Fruit fly (Drosophila melanogaster) whole organism, embryonic: ENCODE measurements around the gene CG31321.

Experiments used
- CG10366 ChIP-seq: fragments of 200-800 bp; sonication (Bioruptor generic); IDR thresholded peaks from 2 replicates; pipeline ENCODE4 v1.3.6; 2022; ENCODE audit warnings: missing biosample characterization, missing genetic modification characterization
- CG11093 ChIP-seq: fragments of 200-800 bp; sonication (Bioruptor generic); IDR thresholded peaks from 3 replicates; pipeline ENCODE4 v1.3.6; 2022; ENCODE audit warnings: missing biosample characterization, missing genetic modification characterization
- CG11398 ChIP-seq: fragments of 200-800 bp; sonication (Bioruptor generic); optimal IDR thresholded peaks from 2 replicates; lab custom pipeline; 2016; ENCODE audit warnings: missing biosample characterization, missing genetic modification characterization
- CG1529 ChIP-seq: fragments of 200-800 bp; sonication (Bioruptor generic); optimal IDR thresholded peaks from 3 replicates; lab custom pipeline; 2018; ENCODE audit warnings: missing biosample characterization, missing genetic modification characterization
- CG17328 ChIP-seq: fragments of 200-800 bp; sonication (Bioruptor generic); IDR thresholded peaks from 2 replicates; pipeline ENCODE4 v1.3.6; 2022; ENCODE audit warnings: missing biosample characterization, missing genetic modification characterization
- CG17568 ChIP-seq: fragments of 200-800 bp; sonication (Bioruptor generic); optimal IDR thresholded peaks from 2 replicates; lab custom pipeline; 2018; ENCODE audit warnings: missing biosample characterization, mild to moderate bottlenecking, missing genetic modification characterization, moderate library complexity
- CG17612 ChIP-seq: fragments of 200-800 bp; sonication (Bioruptor generic); IDR thresholded peaks from 2 replicates; pipeline ENCODE4 v1.3.6; 2022; ENCODE audit warnings: missing biosample characterization, missing genetic modification characterization
- CG2129 ChIP-seq: fragments of 200-800 bp; sonication (Bioruptor generic); IDR thresholded peaks from 2 replicates; pipeline ENCODE4 v1.3.6; 2022; ENCODE audit warnings: missing biosample characterization, missing genetic modification characterization; ENCODE audit not compliant: partially characterized antibody
- CG2712 ChIP-seq: fragments of 200-800 bp; optimal IDR thresholded peaks from 3 replicates; lab custom pipeline; 2019; ENCODE audit warnings: missing biosample characterization, mild to moderate bottlenecking, missing genetic modification characterization, moderate library complexity
- CG2875 ChIP-seq: fragments of 200-800 bp; sonication (Bioruptor generic); optimal IDR thresholded peaks from 2 replicates; lab custom pipeline; 2017; ENCODE audit warnings: missing biosample characterization, mild to moderate bottlenecking, missing genetic modification characterization, missing genetic modification reagents
- CG3281 ChIP-seq: fragments of 200-800 bp; sonication (Bioruptor generic); optimal IDR thresholded peaks from 3 replicates; lab custom pipeline; 2017; ENCODE audit warnings: missing biosample characterization, mild to moderate bottlenecking, missing genetic modification characterization
- CG3838 ChIP-seq: fragments of 200-800 bp; sonication (Bioruptor generic); optimal IDR thresholded peaks from 3 replicates; lab custom pipeline; 2016; ENCODE audit warnings: missing biosample characterization, missing genetic modification characterization
- CG4707 ChIP-seq: fragments of 200-800 bp; sonication (Bioruptor generic); optimal IDR thresholded peaks from 2 replicates; lab custom pipeline; 2018; ENCODE audit warnings: missing biosample characterization, mild to moderate bottlenecking, missing genetic modification characterization, moderate library complexity
- CG4854 ChIP-seq: fragments of 200-800 bp; sonication (Bioruptor generic); optimal IDR thresholded peaks from 2 replicates; lab custom pipeline; 2016; ENCODE audit warnings: missing biosample characterization, missing genetic modification characterization, inconsistent platforms
- CG6175 ChIP-seq: fragments of 200-800 bp; sonication (Bioruptor generic); IDR thresholded peaks from 3 replicates; pipeline ENCODE4 v1.3.6; 2022; ENCODE audit warnings: missing biosample characterization, missing genetic modification characterization
- CG6854 ChIP-seq: fragments of 200-800 bp; sonication (Bioruptor generic); optimal IDR thresholded peaks from 3 replicates; lab custom pipeline; 2017; ENCODE audit warnings: missing biosample characterization, mild to moderate bottlenecking, missing genetic modification characterization
- CG7271 ChIP-seq: fragments of 200-800 bp; sonication (Bioruptor generic); optimal IDR thresholded peaks from 2 replicates; lab custom pipeline; 2018; ENCODE audit warnings: missing biosample characterization, mild to moderate bottlenecking, missing genetic modification characterization, moderate library complexity
- CG7786 ChIP-seq: fragments of 200-800 bp; sonication (Bioruptor generic); optimal IDR thresholded peaks from 2 replicates; lab custom pipeline; 2016; ENCODE audit warnings: missing biosample characterization, missing genetic modification characterization
- CG9817 ChIP-seq: fragments of 200-800 bp; sonication (Bioruptor generic); optimal IDR thresholded peaks from 2 replicates; lab custom pipeline; 2018; ENCODE audit warnings: missing biosample characterization, mild to moderate bottlenecking, missing genetic modification characterization, moderate library complexity
- CG9932 ChIP-seq: fragments of 200-800 bp; sonication (Bioruptor generic); IDR thresholded peaks from 2 replicates; pipeline ENCODE4 v1.3.6; 2022; ENCODE audit warnings: missing biosample characterization, missing genetic modification characterization
- D19B ChIP-seq: fragments of 200-800 bp; sonication (Bioruptor generic); optimal IDR thresholded peaks from 2 replicates; lab custom pipeline; 2017; ENCODE audit warnings: missing biosample characterization, mild to moderate bottlenecking, missing genetic modification characterization
- E2f1 ChIP-seq: fragments of 200-800 bp; sonication (Bioruptor generic); IDR thresholded peaks from 2 replicates; pipeline ENCODE4 v1.3.6; 2022; ENCODE audit warnings: missing biosample characterization, missing genetic modification characterization
- GATAe ChIP-seq: fragments of 200-800 bp; sonication (Bioruptor generic); conservative IDR thresholded peaks from 2 replicates; pipeline ENCODE4 v1.3.6; 2022; ENCODE audit warnings: missing biosample characterization, missing genetic modification characterization
- HHEX ChIP-seq: fragments of 200-800 bp; sonication (Bioruptor generic); optimal IDR thresholded peaks from 3 replicates; lab custom pipeline; 2017; ENCODE audit warnings: missing biosample characterization, mild to moderate bottlenecking, missing genetic modification characterization, missing genetic modification reagents
- HmgD ChIP-seq: fragments of 200-800 bp; sonication (Bioruptor generic); optimal IDR thresholded peaks from 3 replicates; lab custom pipeline; 2016; ENCODE audit warnings: missing biosample characterization, missing genetic modification characterization
- Hmx ChIP-seq: fragments of 200-800 bp; sonication (Bioruptor generic); optimal IDR thresholded peaks from 2 replicates; lab custom pipeline; 2016; ENCODE audit warnings: missing biosample characterization, missing genetic modification characterization
- Hr78 ChIP-seq, 2 experiments: fragments of 200-800 bp in 1 of 2; fragments of >200 bp in 1 of 2; sonication (Bioruptor generic) in 1 of 2; optimal IDR thresholded peaks; 2 replicates each; lab custom pipeline; 2017 to 2019; ENCODE audit warnings: missing biosample characterization in 2 of 2, missing genetic modification characterization in 2 of 2, mild to moderate bottlenecking in 1 of 2, moderate library complexity in 1 of 2
- Mad ChIP-seq: fragments of 200-800 bp; sonication (Bioruptor generic); optimal IDR thresholded peaks from 2 replicates; lab custom pipeline; 2016; ENCODE audit warnings: missing biosample characterization, missing genetic modification characterization
- Myb ChIP-seq: fragments of 200-800 bp; sonication (Bioruptor generic); optimal IDR thresholded peaks from 2 replicates; lab custom pipeline; 2016; ENCODE audit warnings: missing biosample characterization, missing genetic modification characterization
- NC2β ChIP-seq: fragments of 200-800 bp; sonication (Bioruptor generic); optimal IDR thresholded peaks from 2 replicates; lab custom pipeline; 2016; ENCODE audit warnings: missing biosample characterization, missing genetic modification characterization
- Nf-YA ChIP-seq: fragments of 200-800 bp; sonication (Bioruptor generic); IDR thresholded peaks from 2 replicates; pipeline ENCODE4 v1.3.6; 2022; ENCODE audit warnings: missing biosample characterization, missing genetic modification characterization
- Spps ChIP-seq: fragments of 200-800 bp; sonication (Bioruptor generic); optimal IDR thresholded peaks from 2 replicates; lab custom pipeline; 2018; ENCODE audit warnings: missing biosample characterization, mild to moderate bottlenecking, missing genetic modification characterization
- abd-A ChIP-seq: fragments of 200-800 bp; sonication (Bioruptor generic); optimal IDR thresholded peaks from 3 replicates; lab custom pipeline; 2019; ENCODE audit warnings: missing biosample characterization, mild to moderate bottlenecking, missing genetic modification characterization, moderate library complexity
- aop ChIP-seq: fragments of 200-800 bp; sonication (Bioruptor generic); IDR thresholded peaks from 2 replicates; pipeline ENCODE4 v1.3.6; 2022; ENCODE audit warnings: missing biosample characterization, missing genetic modification characterization
- bigmax ChIP-seq: fragments of 200-800 bp; sonication (Bioruptor generic); optimal IDR thresholded peaks from 2 replicates; lab custom pipeline; 2018; ENCODE audit warnings: missing biosample characterization, mild to moderate bottlenecking, missing genetic modification characterization
- caup ChIP-seq: fragments of 200-800 bp; sonication (Bioruptor generic); optimal IDR thresholded peaks from 3 replicates; lab custom pipeline; 2017; ENCODE audit warnings: missing biosample characterization, mild to moderate bottlenecking, missing genetic modification characterization, moderate library complexity; ENCODE audit not compliant: severe bottlenecking
- crp ChIP-seq, 2 experiments: fragments of 200-800 bp; sonication (Bioruptor generic); optimal IDR thresholded peaks; 2 replicates in 1 of 2; 3 replicates in 1 of 2; lab custom pipeline; 2017; ENCODE audit warnings: missing biosample characterization in 2 of 2, missing genetic modification characterization in 2 of 2, mild to moderate bottlenecking in 1 of 2, moderate library complexity in 1 of 2
- dimm ChIP-seq: fragments of 200-800 bp; sonication (Bioruptor generic); IDR thresholded peaks from 2 replicates; pipeline ENCODE4 v1.3.6; 2022; ENCODE audit warnings: missing biosample characterization, missing genetic modification characterization
- dmrt11E ChIP-seq: fragments of 200-800 bp; sonication (Bioruptor generic); optimal IDR thresholded peaks from 3 replicates; lab custom pipeline; 2018; ENCODE audit warnings: missing biosample characterization, mild to moderate bottlenecking, missing genetic modification characterization, moderate library complexity
- gfzf ChIP-seq: fragments of 200-800 bp; sonication (Bioruptor generic); optimal IDR thresholded peaks from 2 replicates; lab custom pipeline; 2016; ENCODE audit warnings: missing biosample characterization, mild to moderate bottlenecking, missing genetic modification characterization, moderate library complexity
- hth ChIP-seq: fragments of >200 bp; optimal IDR thresholded peaks from 2 replicates; lab custom pipeline; 2017; ENCODE audit warnings: inconsistent platforms
- ken ChIP-seq: fragments of 200-800 bp; sonication (Bioruptor generic); IDR thresholded peaks from 3 replicates; pipeline ENCODE4 v1.3.6; 2022; ENCODE audit warnings: missing biosample characterization, missing genetic modification characterization
- nerfin-1 ChIP-seq: fragments of 200-800 bp; sonication (Bioruptor generic); optimal IDR thresholded peaks from 3 replicates; lab custom pipeline; 2019; ENCODE audit warnings: missing biosample characterization, mild to moderate bottlenecking, missing genetic modification characterization, moderate library complexity
- pho ChIP-seq: fragments of 200-800 bp; sonication (Bioruptor generic); optimal IDR thresholded peaks from 2 replicates; lab custom pipeline; 2016; ENCODE audit warnings: missing biosample characterization, missing genetic modification characterization
- sc ChIP-seq, 3 experiments: fragments of >200 bp in 2 of 3; fragments of 200-800 bp in 1 of 3; sonication (Bioruptor generic) in 1 of 3; optimal IDR thresholded peaks; 2 replicates in 2 of 3; 3 replicates in 1 of 3; lab custom pipeline; 2017; ENCODE audit warnings: mild to moderate bottlenecking in 1 of 3, missing biosample characterization in 1 of 3, missing genetic modification characterization in 1 of 3, missing genetic modification reagents in 1 of 3
- shn ChIP-seq: fragments of 200-800 bp; sonication (Bioruptor generic); optimal IDR thresholded peaks from 3 replicates; lab custom pipeline; 2016; ENCODE audit warnings: missing biosample characterization, missing genetic modification characterization
- ssp ChIP-seq: fragments of 200-800 bp; sonication (Bioruptor generic); IDR thresholded peaks from 2 replicates; pipeline ENCODE4 v1.3.6; 2022; ENCODE audit warnings: missing biosample characterization, missing genetic modification characterization
- tx ChIP-seq: fragments of 200-800 bp; sonication (Bioruptor generic); optimal IDR thresholded peaks from 2 replicates; lab custom pipeline; 2016; ENCODE audit warnings: missing biosample characterization, missing genetic modification characterization
- wor ChIP-seq: fragments of 200-800 bp; sonication (Bioruptor generic); IDR thresholded peaks from 2 replicates; pipeline ENCODE4 v1.3.6; 2022; ENCODE audit warnings: missing biosample characterization, missing genetic modification characterization

The CG31321 gene

dm6 chr3R:14288669-14289383 lies 21.3 kb upstream of the CG31321 start, which contains the start of gene red (continued):
- peak; percentile 45; the same call in 1 of the 3 replicates for TF ChIP-seq CG11093 (GFP tag; lab: Robert Waterston, UW)
- TF ChIP-seq sc (optimal IDR thresholded peaks at IDR 0.05; lab: Kevin White, UChicago), result no peak
- TF ChIP-seq sc (GFP tag; optimal IDR thresholded peaks at IDR 0.05; lab: Kevin White, UChicago), result no peak
- TF ChIP-seq E2f1 (GFP tag; lab: Robert Waterston, UW), result peak; percentile 60
- TF ChIP-seq CG2129 (GFP tag; lab: Robert Waterston, UW), result no peak
- TF ChIP-seq Hmx (GFP tag; lab: Kevin White, UChicago), result no peak
- TF ChIP-seq CG2712, result peak; percentile 73
- TF ChIP-seq nerfin-1 (tag; lab: Kevin White, UChicago), result peak; percentile 55
- TF ChIP-seq crp (GFP tag; optimal IDR thresholded peaks at IDR 0.05; lab: Kevin White, UChicago), result peak in 1 of 2 experiments; percentile 19
- TF ChIP-seq CG7786, result peak; percentile 49
- no peak for TF ChIP-seq ssp
- no peak for TF ChIP-seq Nf-YA (GFP tag; lab: Robert Waterston, UW)
- no peak for TF ChIP-seq NC2β (GFP tag; lab: Kevin White, UChicago)
- no peak for TF ChIP-seq CG17612 (GFP tag; lab: Robert Waterston, UW)
- TF ChIP-seq CG4707, result no peak
- TF ChIP-seq CG7271 (tag; lab: Kevin White, UChicago), result peak; percentile 27
- peak; percentile 67 for TF ChIP-seq CG9817 (tag; lab: Kevin White, UChicago)
- TF ChIP-seq caup, result peak; percentile 72
- no peak for TF ChIP-seq shn (GFP tag; lab: Kevin White, UChicago)
- no peak for TF ChIP-seq CG11398 (GFP tag; lab: Kevin White, UChicago)
- TF ChIP-seq CG6175, result 0 out of 3 replicates have a peak, but pooled peaks have one; percentile 27
- TF ChIP-seq abd-A (tag; lab: Kevin White, UChicago), result peak; percentile 35
- TF ChIP-seq HmgD (GFP tag; lab: Kevin White, UChicago), result no peak
- peak; percentile 52 for TF ChIP-seq GATAe (GFP tag; lab: Robert Waterston, UW)
- peak; percentile 63 for TF ChIP-seq CG1529
- peak; percentile 37 for TF ChIP-seq CG2875 (GFP tag; lab: Kevin White, UChicago)
- TF ChIP-seq CG3281 (GFP tag; lab: Kevin White, UChicago), result peak; percentile 88
- TF ChIP-seq Hr78 (GFP tag; optimal IDR thresholded peaks at IDR 0.05; lab: Kevin White, UChicago), result peak in 1 of 2 experiments; percentile 3
- TF ChIP-seq pho, result peak; percentile 7
- TF ChIP-seq ken, result peak; percentile 65; the same call in 2 of the 3 replicates
- TF ChIP-seq CG4854 (GFP tag; lab: Kevin White, UChicago), result peak; percentile 34
- peak; percentile 30 for TF ChIP-seq Mad (GFP tag; lab: Kevin White, UChicago)
- TF ChIP-seq hth (lab: Kevin White, UChicago), result no peak
- TF ChIP-seq bigmax, result no peak
- peak; percentile 64 for TF ChIP-seq D19B (GFP tag; lab: Kevin White, UChicago)
- peak; percentile 15 for TF ChIP-seq dmrt11E
- TF ChIP-seq CG10366 (GFP tag; lab: Robert Waterston, UW), result peak; percentile 66
- TF ChIP-seq wor (GFP tag; lab: Robert Waterston, UW), result peak; percentile 25; the same call in 1 of the 2 replicates
- peak; percentile 71 for TF ChIP-seq CG17568 (GFP tag; lab: Kevin White, UChicago)
- peak; percentile 62 for TF ChIP-seq CG6854
- TF ChIP-seq tx (GFP tag; lab: Kevin White, UChicago), result peak; percentile 24
- no peak for TF ChIP-seq CG3838
- TF ChIP-seq CG17328 (GFP tag; lab: Robert Waterston, UW), result peak; percentile 58
- TF ChIP-seq CG9932, result peak; percentile 75
- peak; percentile 82 for TF ChIP-seq HHEX (GFP tag; lab: Kevin White, UChicago)
- TF ChIP-seq Myb (GFP tag; lab: Kevin White, UChicago), result no peak
- no peak for TF ChIP-seq Spps
- no peak for TF ChIP-seq dimm (GFP tag; lab: Robert Waterston, UW)
- TF ChIP-seq gfzf (GFP tag; lab: Kevin White, UChicago), result no peak
- TF ChIP-seq aop (GFP tag; lab: Robert Waterston, UW), result no peak
